Fruit fly (Drosophila melanogaster) whole organism, embryonic: Measurements from ENCODE around the gene SIDL.

Experiments used
- Atf6 ChIP-seq: fragments of 200-800 bp; sonication (Bioruptor generic); IDR thresholded peaks from 2 replicates; pipeline ENCODE4 v1.3.6; 2022; ENCODE audit warnings: missing biosample characterization, missing genetic modification characterization
- B-H2 ChIP-seq: fragments of 200-800 bp; sonication (Bioruptor generic); optimal IDR thresholded peaks from 2 replicates; lab custom pipeline; 2018; ENCODE audit warnings: missing biosample characterization, mild to moderate bottlenecking, missing genetic modification characterization
- C15 ChIP-seq: fragments of 200-800 bp; sonication (Bioruptor generic); IDR thresholded peaks from 3 replicates; pipeline ENCODE4 v1.3.6; 2022; ENCODE audit warnings: missing biosample characterization, missing genetic modification characterization
- CG11456 ChIP-seq: fragments of 200-800 bp; sonication (Bioruptor generic); IDR thresholded peaks from 3 replicates; pipeline ENCODE4 v1.3.6; 2022; ENCODE audit warnings: missing biosample characterization, missing genetic modification characterization
- CG12236 ChIP-seq: fragments of 200-800 bp; sonication (Bioruptor generic); optimal IDR thresholded peaks from 2 replicates; lab custom pipeline; 2016; ENCODE audit warnings: missing biosample characterization, missing genetic modification characterization
- CG1233 ChIP-seq: fragments of 200-800 bp; sonication (Bioruptor generic); optimal IDR thresholded peaks from 4 replicates; lab custom pipeline; 2018; ENCODE audit warnings: missing biosample characterization, mild to moderate bottlenecking, missing genetic modification characterization
- CG12391 ChIP-seq: fragments of 200-800 bp; sonication (Bioruptor generic); optimal IDR thresholded peaks from 3 replicates; lab custom pipeline; 2018; ENCODE audit warnings: missing biosample characterization, mild to moderate bottlenecking, missing genetic modification characterization, moderate library complexity
- CG15011 ChIP-seq: fragments of 200-800 bp; sonication (Bioruptor generic); optimal IDR thresholded peaks from 3 replicates; lab custom pipeline; 2018; ENCODE audit warnings: missing biosample characterization, mild to moderate bottlenecking, missing genetic modification characterization
- CG15514 ChIP-seq: fragments of 200-800 bp; sonication (Bioruptor generic); optimal IDR thresholded peaks from 3 replicates; lab custom pipeline; 2017; ENCODE audit warnings: missing biosample characterization, missing genetic modification characterization, mild to moderate bottlenecking, moderate library complexity, missing genetic modification reagents
- CG1792 ChIP-seq: fragments of 200-800 bp; sonication (Bioruptor generic); optimal IDR thresholded peaks from 2 replicates; lab custom pipeline; 2016; ENCODE audit warnings: missing biosample characterization, missing genetic modification characterization
- CG30431 ChIP-seq: fragments of 200-800 bp; sonication (Bioruptor generic); optimal IDR thresholded peaks from 2 replicates; lab custom pipeline; 2017; ENCODE audit warnings: missing biosample characterization, missing genetic modification characterization
- CG31365 ChIP-seq: fragments of 200-800 bp; sonication (Bioruptor generic); optimal IDR thresholded peaks from 2 replicates; lab custom pipeline; 2018; ENCODE audit warnings: missing biosample characterization, mild to moderate bottlenecking, missing genetic modification characterization
- CG3281 ChIP-seq: fragments of 200-800 bp; sonication (Bioruptor generic); optimal IDR thresholded peaks from 3 replicates; lab custom pipeline; 2017; ENCODE audit warnings: missing biosample characterization, mild to moderate bottlenecking, missing genetic modification characterization
- CG6683 ChIP-seq: fragments of 200-800 bp; sonication (Bioruptor generic); optimal IDR thresholded peaks from 2 replicates; lab custom pipeline; 2017; ENCODE audit warnings: missing biosample characterization, mild to moderate bottlenecking, missing genetic modification characterization, missing genetic modification reagents
- CG8359 ChIP-seq: fragments of 200-800 bp; sonication (Bioruptor generic); optimal IDR thresholded peaks from 2 replicates; lab custom pipeline; 2017; ENCODE audit warnings: missing biosample characterization, mild to moderate bottlenecking, missing genetic modification characterization, borderline replicate concordance
- D19B ChIP-seq: fragments of 200-800 bp; sonication (Bioruptor generic); optimal IDR thresholded peaks from 2 replicates; lab custom pipeline; 2017; ENCODE audit warnings: missing biosample characterization, mild to moderate bottlenecking, missing genetic modification characterization
- Deaf1 ChIP-seq: fragments of 200-800 bp; optimal IDR thresholded peaks from 3 replicates; lab custom pipeline; 2019; ENCODE audit warnings: missing biosample characterization, mild to moderate bottlenecking, missing genetic modification characterization, moderate library complexity
- Dek ChIP-seq: fragments of 200-800 bp; sonication (Bioruptor generic); optimal IDR thresholded peaks from 3 replicates; lab custom pipeline; 2019; ENCODE audit warnings: missing biosample characterization, mild to moderate bottlenecking, missing genetic modification characterization, moderate library complexity
- Dfd ChIP-seq, 2 experiments: fragments of >200 bp; optimal IDR thresholded peaks; 2 replicates each; lab custom pipeline; 2017; ENCODE audit warnings: missing biosample characterization in 2 of 2, missing genetic modification characterization in 2 of 2
- Doc2 ChIP-seq: fragments of 200-800 bp; sonication (Bioruptor generic); IDR thresholded peaks from 2 replicates; pipeline ENCODE4 v1.3.6; 2022; ENCODE audit warnings: missing biosample characterization, missing genetic modification characterization
- Eip74EF ChIP-seq, 2 experiments: fragments of 200-800 bp in 1 of 2; fragments of >200 bp in 1 of 2; sonication (Bioruptor generic) in 1 of 2; optimal IDR thresholded peaks; 2 replicates each; lab custom pipeline; 2017 to 2019; ENCODE audit warnings: missing biosample characterization in 2 of 2, missing genetic modification characterization in 2 of 2, mild to moderate bottlenecking in 1 of 2, moderate library complexity in 1 of 2
- HLH3B ChIP-seq: fragments of 200-800 bp; sonication (Bioruptor generic); IDR thresholded peaks from 2 replicates; pipeline ENCODE4 v1.3.6; 2022; ENCODE audit warnings: missing biosample characterization, missing genetic modification characterization
- HLH54F ChIP-seq: fragments of 200-800 bp; sonication (Bioruptor generic); optimal IDR thresholded peaks from 3 replicates; lab custom pipeline; 2016; ENCODE audit warnings: missing biosample characterization, missing genetic modification characterization
- Hmx ChIP-seq: fragments of 200-800 bp; sonication (Bioruptor generic); optimal IDR thresholded peaks from 2 replicates; lab custom pipeline; 2016; ENCODE audit warnings: missing biosample characterization, missing genetic modification characterization
- Hsf ChIP-seq: fragments of 200-800 bp; sonication (Bioruptor generic); optimal IDR thresholded peaks from 3 replicates; lab custom pipeline; 2016; ENCODE audit warnings: missing biosample characterization, missing genetic modification characterization
- Kr ChIP-seq: fragments of 200-800 bp; sonication (Bioruptor generic); optimal IDR thresholded peaks from 2 replicates; lab custom pipeline; 2017; ENCODE audit warnings: missing biosample characterization, mild to moderate bottlenecking, missing genetic modification characterization
- Meics ChIP-seq: fragments of 200-800 bp; sonication (Bioruptor generic); optimal IDR thresholded peaks from 2 replicates; lab custom pipeline; 2017; ENCODE audit warnings: missing biosample characterization, mild to moderate bottlenecking, missing genetic modification characterization
- Oaz ChIP-seq: fragments of 200-800 bp; sonication (Bioruptor generic); IDR thresholded peaks from 2 replicates; pipeline ENCODE4 v1.3.6; 2022; ENCODE audit warnings: missing biosample characterization, missing genetic modification characterization
- Sin3A ChIP-seq: fragments of >200 bp; optimal IDR thresholded peaks from 2 replicates; lab custom pipeline; 2018
- Stat92E ChIP-seq, 3 experiments: fragments of >200 bp in 2 of 3; fragments of 200-800 bp in 1 of 3; sonication (Bioruptor generic) in 1 of 3; optimal IDR thresholded peaks; 2 replicates each; lab custom pipeline; 2017 to 2019; ENCODE audit warnings: missing biosample characterization in 3 of 3, missing genetic modification characterization in 3 of 3, mild to moderate bottlenecking in 1 of 3, moderate library complexity in 1 of 3
- cato ChIP-seq: fragments of 200-800 bp; sonication (Bioruptor generic); optimal IDR thresholded peaks from 2 replicates; lab custom pipeline; 2016; ENCODE audit warnings: missing biosample characterization, missing genetic modification characterization, borderline replicate concordance
- chm ChIP-seq: fragments of 200-800 bp; sonication (Bioruptor generic); IDR thresholded peaks from 2 replicates; pipeline ENCODE4 v1.3.6; 2022; ENCODE audit warnings: missing biosample characterization, missing genetic modification characterization
- crol ChIP-seq: fragments of 200-800 bp; sonication (Bioruptor generic); IDR thresholded peaks from 2 replicates; pipeline ENCODE4 v1.3.6; 2022; ENCODE audit warnings: missing biosample characterization, missing genetic modification characterization
- crp ChIP-seq, 2 experiments: fragments of 200-800 bp; sonication (Bioruptor generic); optimal IDR thresholded peaks; 2 replicates in 1 of 2; 3 replicates in 1 of 2; lab custom pipeline; 2017; ENCODE audit warnings: missing biosample characterization in 2 of 2, missing genetic modification characterization in 2 of 2, mild to moderate bottlenecking in 1 of 2, moderate library complexity in 1 of 2
- dmrt11E ChIP-seq: fragments of 200-800 bp; sonication (Bioruptor generic); optimal IDR thresholded peaks from 3 replicates; lab custom pipeline; 2018; ENCODE audit warnings: missing biosample characterization, mild to moderate bottlenecking, missing genetic modification characterization, moderate library complexity
- inv ChIP-seq: fragments of 200-800 bp; sonication (Bioruptor generic); IDR thresholded peaks from 2 replicates; pipeline ENCODE4 v1.3.6; 2022; ENCODE audit warnings: missing biosample characterization, missing genetic modification characterization; ENCODE audit not compliant: partially characterized antibody
- oc ChIP-seq: fragments of 200-800 bp; sonication (Bioruptor generic); optimal IDR thresholded peaks from 2 replicates; lab custom pipeline; 2018; ENCODE audit warnings: missing biosample characterization, mild to moderate bottlenecking, missing genetic modification characterization, moderate library complexity
- otp ChIP-seq: fragments of 200-800 bp; sonication (Bioruptor generic); IDR thresholded peaks from 3 replicates; pipeline ENCODE4, ENCODE4 v1.3.6; 2022; ENCODE audit warnings: missing biosample characterization, missing genetic modification characterization
- pita ChIP-seq: fragments of 200-800 bp; sonication (Bioruptor generic); optimal IDR thresholded peaks from 2 replicates; lab custom pipeline; 2017; ENCODE audit warnings: missing biosample characterization, mild to moderate bottlenecking, missing genetic modification characterization
- rib ChIP-seq: fragments of 200-800 bp; sonication (Bioruptor generic); IDR thresholded peaks from 2 replicates; pipeline ENCODE4 v1.3.6; 2022; ENCODE audit warnings: missing biosample characterization, missing genetic modification characterization
- seq ChIP-seq: fragments of 200-800 bp; sonication (Bioruptor generic); IDR thresholded peaks from 2 replicates; pipeline ENCODE4 v1.3.6; 2022; ENCODE audit warnings: missing biosample characterization, missing genetic modification characterization
- sim ChIP-seq: fragments of 200-800 bp; sonication (Bioruptor generic); IDR thresholded peaks from 2 replicates; pipeline ENCODE4 v1.3.6; 2022; ENCODE audit warnings: missing biosample characterization, missing genetic modification characterization
- slbo ChIP-seq: fragments of 200-800 bp; sonication (Bioruptor generic); IDR thresholded peaks from 2 replicates; pipeline ENCODE4 v1.3.6; 2022; ENCODE audit warnings: missing biosample characterization, missing genetic modification characterization
- slou ChIP-seq: fragments of 200-800 bp; sonication (Bioruptor generic); optimal IDR thresholded peaks from 3 replicates; lab custom pipeline; 2016; ENCODE audit warnings: missing biosample characterization, missing genetic modification characterization
- tap ChIP-seq: fragments of 200-800 bp; optimal IDR thresholded peaks from 3 replicates; lab custom pipeline; 2019; ENCODE audit warnings: missing biosample characterization, mild to moderate bottlenecking, missing genetic modification characterization, moderate library complexity
- tup ChIP-seq: fragments of 200-800 bp; sonication (Bioruptor generic); optimal IDR thresholded peaks from 2 replicates; lab custom pipeline; 2016; ENCODE audit warnings: missing biosample characterization, mild to moderate bottlenecking, missing genetic modification characterization, moderate library complexity
- vfl ChIP-seq: fragments of 200-800 bp; sonication (Bioruptor generic); optimal IDR thresholded peaks from 2 replicates; lab custom pipeline; 2016; ENCODE audit warnings: missing biosample characterization, missing genetic modification characterization
- zen2 ChIP-seq: fragments of 200-800 bp; sonication (Bioruptor generic); IDR thresholded peaks from 3 replicates; pipeline ENCODE4 v1.3.6; 2022; ENCODE audit warnings: missing biosample characterization, missing genetic modification characterization; ENCODE audit not compliant: partially characterized antibody

The SIDL gene

dm6 chr3R:15242186-15243045 is 23.7 kb upstream of the SIDL start, which contains the start of the genes tefu and Hsc70-4 (continued):
- TF ChIP-seq CG12236 (GFP tag; lab: Kevin White, UChicago) (peak; percentile 2), CG8359 (GFP tag; lab: Kevin White, UChicago) (peak; percentile 26), D19B (GFP tag; lab: Kevin White, UChicago) (peak; percentile 42), B-H2 (GFP tag; lab: Kevin White, UChicago) (peak; percentile 64), slbo (GFP tag; lab: Robert Waterston, UW) (peak; percentile 90), Sin3A (lab: Kevin White, UChicago) (peak; percentile 96), Kr (GFP tag; lab: Kevin White, UChicago) (no peak), crp (GFP tag; optimal IDR thresholded peaks at IDR 0.05; lab: Kevin White, UChicago) (peak in 1 of 2 experiments; percentile 48), CG6683 (GFP tag; lab: Kevin White, UChicago) (no peak), CG15011 (GFP tag; lab: Kevin White, UChicago) (peak; percentile 54), CG31365 (tag; lab: Kevin White, UChicago) (peak; percentile 4), HLH54F (GFP tag; lab: Kevin White, UChicago) (peak; percentile 75), Dfd (GFP tag; optimal IDR thresholded peaks at IDR 0.05; lab: Kevin White, UChicago) (peak in 1 of 2 experiments; percentile 79), Deaf1 (tag; lab: Kevin White, UChicago) (no peak), vfl (GFP tag; lab: Kevin White, UChicago) (peak; percentile 71), cato (GFP tag; lab: Kevin White, UChicago) (peak; percentile 37), pita (GFP tag; lab: Kevin White, UChicago) (no peak), tap (tag; lab: Kevin White, UChicago) (no peak), Hmx (GFP tag; lab: Kevin White, UChicago) (no peak), inv (GFP tag; lab: Robert Waterston, UW) (no peak), tup (GFP tag; lab: Kevin White, UChicago) (peak; percentile 50), zen2 (GFP tag; lab: Robert Waterston, UW) (no peak), sim (0 out of 2 replicates have a peak, but pooled peaks have one; percentile 11), Meics (GFP tag; lab: Kevin White, UChicago) (peak; percentile 80), rib (GFP tag; lab: Robert Waterston, UW) (peak; percentile 81; the same call in 1 of the 2 replicates), CG11456 (GFP tag; lab: Robert Waterston, UW) (peak; percentile 89), HLH3B (GFP tag; lab: Robert Waterston, UW) (peak; percentile 65; the same call in 1 of the 2 replicates), CG15514 (GFP tag; lab: Kevin White, UChicago) (peak; percentile 74), oc (tag; lab: Kevin White, UChicago) (no peak), CG3281 (GFP tag; lab: Kevin White, UChicago) (peak; percentile 44), Hsf (GFP tag; lab: Kevin White, UChicago) (peak; percentile 78), Doc2 (GFP tag; lab: Robert Waterston, UW) (no peak), CG1792 (peak; percentile 55), CG1233 (peak; percentile 61), crol (no peak), CG12391 (tag; lab: Kevin White, UChicago) (peak; percentile 86), Dek (tag; lab: Kevin White, UChicago) (peak; percentile 75), Stat92E (GFP tag; optimal IDR thresholded peaks at IDR 0.05; lab: Kevin White, UChicago) (peak in 1 of 3 experiments; percentile 37), Eip74EF (GFP tag; optimal IDR thresholded peaks at IDR 0.05; lab: Kevin White, UChicago) (peak in 1 of 2 experiments; percentile 82), CG30431 (GFP tag; lab: Kevin White, UChicago) (peak; percentile 80), Atf6 (GFP tag; lab: Robert Waterston, UW) (peak; percentile 73), chm (no peak), Oaz (GFP tag; lab: Robert Waterston, UW) (peak; percentile 60; the same call in 1 of the 2 replicates), dmrt11E (tag; lab: Kevin White, UChicago) (peak; percentile 73), seq (GFP tag; lab: Robert Waterston, UW) (peak; percentile 63), C15 (GFP tag; lab: Robert Waterston, UW) (peak; percentile 55; the same call in 1 of the 3 replicates), otp (GFP tag; lab: Robert Waterston, UW) (peak; percentile 68; the same call in 1 of the 3 replicates), slou (GFP tag; lab: Kevin White, UChicago) (peak; percentile 81)
